Fruit fly (Drosophila melanogaster): ENCODE measurements around the gene Naa40.
A peak's percentile ranks its signal among the peaks of the same experiment; 100 is the strongest.

Gene Naa40

DNA sequence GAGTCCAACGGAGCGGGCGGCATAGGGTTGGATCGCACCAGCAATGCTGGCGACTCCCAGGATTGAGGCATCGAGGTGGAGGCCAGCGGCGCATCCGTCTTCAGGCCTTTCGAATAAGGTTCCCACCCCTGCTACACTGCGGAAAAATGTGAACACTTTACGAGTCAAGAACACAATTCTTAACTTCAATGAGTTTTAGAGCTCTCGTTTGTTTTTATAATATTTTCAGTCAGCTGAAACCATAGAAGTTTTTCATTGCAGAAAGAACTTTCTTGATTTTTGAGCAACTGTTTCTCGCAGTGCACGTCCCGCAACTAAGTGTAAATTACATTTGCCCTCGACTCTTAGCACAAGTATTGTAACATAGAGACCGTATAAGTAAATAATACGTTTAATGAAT is 28.4 kb downstream of the Naa40 start (continued):
- peak; percentile 33; the same call in 2 of the 3 replicates for TF ChIP-seq row (GFP tag; IDR thresholded peaks at IDR 0.05)
- peak in 1 of 2 experiments; percentile 32 for TF ChIP-seq bsh (GFP tag; optimal IDR thresholded peaks at IDR 0.05)
- TF ChIP-seq CG17802 (tag; optimal IDR thresholded peaks at IDR 0.05): peak; percentile 21
- peak; percentile 61; the same call in 1 of the 2 replicates for TF ChIP-seq CG8765 (GFP tag; IDR thresholded peaks at IDR 0.05)
- TF ChIP-seq pnt (GFP tag; optimal IDR thresholded peaks at IDR 0.05): peak; percentile 29
- no peak for TF ChIP-seq CG14965 (GFP tag; optimal IDR thresholded peaks at IDR 0.05; ENCODE audit: borderline replicate concordance)
- peak; percentile 68 for TF ChIP-seq Med (GFP tag)
- no peak for TF ChIP-seq Bdp1 (GFP tag; optimal IDR thresholded peaks at IDR 0.05)
- no peak for TF ChIP-seq CG1792 (GFP tag; optimal IDR thresholded peaks at IDR 0.05)
- peak; percentile 58 for TF ChIP-seq CG15696 (tag; optimal IDR thresholded peaks at IDR 0.05)
- peak; percentile 37 for TF ChIP-seq CG12391 (tag; optimal IDR thresholded peaks at IDR 0.05)
- 0 out of 2 replicates have a peak, but pooled peaks have one; percentile 20 for TF ChIP-seq CG6689 (GFP tag; IDR thresholded peaks at IDR 0.05)
- TF ChIP-seq Ssrp (tag; optimal IDR thresholded peaks at IDR 0.05): peak; percentile 42
- TF ChIP-seq prd (optimal IDR thresholded peaks at IDR 0.05): no peak
- peak; percentile 79 for TF ChIP-seq prd (GFP tag; IDR thresholded peaks at IDR 0.05)
- peak; percentile 55 for TF ChIP-seq gem (tag; optimal IDR thresholded peaks at IDR 0.05)
- 0 out of 3 replicates have a peak, but pooled peaks have one; percentile 16 for TF ChIP-seq ken (GFP tag; IDR thresholded peaks at IDR 0.05)
- peak; percentile 27 for TF ChIP-seq trem (tag; optimal IDR thresholded peaks at IDR 0.05)
- peak; percentile 38 for TF ChIP-seq CG14710 (tag; optimal IDR thresholded peaks at IDR 0.05)
- TF ChIP-seq CG34422 (GFP tag; IDR thresholded peaks at IDR 0.05): 0 out of 3 replicates have a peak, but pooled peaks have one; percentile 11
- TF ChIP-seq CG10979 (tag; optimal IDR thresholded peaks at IDR 0.05): peak; percentile 65
- TF ChIP-seq sisA (GFP tag; IDR thresholded peaks at IDR 0.05): peak; percentile 34
- TF ChIP-seq CG4820 (GFP tag; optimal IDR thresholded peaks at IDR 0.05): peak; percentile 30
- TF ChIP-seq CG18599 (GFP tag; optimal IDR thresholded peaks at IDR 0.05): no peak
- no peak for TF ChIP-seq MTF-1 (GFP tag; optimal IDR thresholded peaks at IDR 0.05; ENCODE audit: borderline replicate concordance)
- peak; percentile 42 for TF ChIP-seq tin (GFP tag; optimal IDR thresholded peaks at IDR 0.05)
- peak; percentile 59 for TF ChIP-seq CG9727 (GFP tag; optimal IDR thresholded peaks at IDR 0.05)
- TF ChIP-seq CG8281 (tag; optimal IDR thresholded peaks at IDR 0.05): no peak
- peak; percentile 77 for TF ChIP-seq zfh1 (GFP tag; IDR thresholded peaks at IDR 0.05)
- TF ChIP-seq dan (GFP tag; IDR thresholded peaks at IDR 0.05): peak; percentile 18; the same call in 1 of the 2 replicates
- peak; percentile 21 to 50 for TF ChIP-seq chif (GFP tag; optimal IDR thresholded peaks at IDR 0.05)
- TF ChIP-seq gce (GFP tag; IDR thresholded peaks at IDR 0.05): no peak
- TF ChIP-seq B-H2 (GFP tag; optimal IDR thresholded peaks at IDR 0.05): no peak
- TF ChIP-seq CG12942 (GFP tag; optimal IDR thresholded peaks at IDR 0.05): no peak
- TF ChIP-seq zen (tag; optimal IDR thresholded peaks at IDR 0.05): peak; percentile 75
- peak; percentile 55 for TF ChIP-seq CG2712 (tag; optimal IDR thresholded peaks at IDR 0.05)
- peak; percentile 17 for TF ChIP-seq CG11504 (tag; optimal IDR thresholded peaks at IDR 0.05)
- peak; percentile 10 for TF ChIP-seq Atf3 (GFP tag; optimal IDR thresholded peaks at IDR 0.05)
- TF ChIP-seq Xrp1 (GFP tag; IDR thresholded peaks at IDR 0.05): peak; percentile 60; the same call in 1 of the 2 replicates
- peak; percentile 17 for TF ChIP-seq Nf-YB (GFP tag; optimal IDR thresholded peaks at IDR 0.05)
- TF ChIP-seq Chrac-16 (GFP tag; optimal IDR thresholded peaks at IDR 0.05): peak; percentile 34
- TF ChIP-seq CG7357 (GFP tag; IDR thresholded peaks at IDR 0.05): no peak
- TF ChIP-seq phol (tag; optimal IDR thresholded peaks at IDR 0.05): peak; percentile 48
- no peak for TF ChIP-seq Sry-δ (GFP tag; optimal IDR thresholded peaks at IDR 0.05)
- TF ChIP-seq CG17829 (tag; optimal IDR thresholded peaks at IDR 0.05): peak; percentile 37
- peak; percentile 17 for TF ChIP-seq Blimp-1 (GFP tag; optimal IDR thresholded peaks at IDR 0.05)
- no peak for TF ChIP-seq ro (GFP tag; IDR thresholded peaks at IDR 0.05)
- peak; percentile 6 for TF ChIP-seq chn (GFP tag; optimal IDR thresholded peaks at IDR 0.05)
- TF ChIP-seq tio (GFP tag; optimal IDR thresholded peaks at IDR 0.05): no peak
- TF ChIP-seq CG17361 (GFP tag; IDR thresholded peaks at IDR 0.05): 0 out of 3 replicates have a peak, but pooled peaks have one; percentile 13
